Fruit fly (Drosophila melanogaster): Measurements from ENCODE around the gene CG15021.

The CG15021 gene

DNA sequence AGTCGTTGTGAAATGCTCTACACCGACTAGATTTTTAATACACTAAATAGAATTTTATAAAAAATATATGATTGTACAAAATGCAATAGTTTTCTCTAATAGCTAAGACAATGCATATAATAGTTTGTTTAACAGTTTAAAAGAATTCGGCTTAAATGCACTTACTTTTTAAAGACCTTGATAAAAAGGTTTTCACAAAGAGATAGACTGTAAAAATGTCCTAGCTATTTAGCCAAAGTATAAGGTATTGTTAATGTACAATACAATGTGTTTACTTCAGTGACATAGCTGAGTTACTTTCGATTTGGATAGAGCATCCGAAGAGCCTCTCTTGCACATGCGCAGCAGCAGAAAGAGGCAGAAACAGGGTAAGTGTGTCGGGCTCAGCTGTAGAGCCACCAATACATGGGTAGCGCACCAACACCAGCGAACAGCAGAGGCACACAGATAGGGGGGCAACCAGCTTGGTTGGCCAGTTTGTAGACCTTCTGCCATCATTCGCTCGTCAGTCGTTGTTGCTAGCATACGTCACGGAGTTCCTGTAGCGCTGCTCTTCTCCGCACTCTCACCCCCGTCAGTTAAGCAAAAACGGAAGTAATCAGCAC lies 29.8 kb upstream of the CG15021 start, which contains the start of gene TP53INP (continued):
- TF ChIP-seq Camta (GFP tag; optimal IDR thresholded peaks at IDR 0.05) (peak; percentile 60), CG6791 (GFP tag; IDR thresholded peaks at IDR 0.05; ENCODE audit: partially characterized antibody) (peak; percentile 41; the same call in 1 of the 3 replicates), CG12071 (GFP tag; optimal IDR thresholded peaks at IDR 0.05) (peak; percentile 57), slp2 (GFP tag; optimal IDR thresholded peaks at IDR 0.05) (peak; percentile 69), Mrtf (GFP tag; IDR thresholded peaks at IDR 0.05) (no peak; the same call in 2 of the 3 replicates), Dip3 (GFP tag; optimal IDR thresholded peaks at IDR 0.05) (peak; percentile 48), BEAF-32 (GFP tag; optimal IDR thresholded peaks at IDR 0.05) (no peak), amos (GFP tag; IDR thresholded peaks at IDR 0.05; ENCODE audit: partially characterized antibody) (no peak; the same call in 1 of the 2 replicates), lov (optimal IDR thresholded peaks at IDR 0.05) (no peak), lov (GFP tag; IDR thresholded peaks at IDR 0.05) (peak; percentile 39; the same call in 1 of the 3 replicates), sc (optimal IDR thresholded peaks at IDR 0.05) (no peak), sc (GFP tag; optimal IDR thresholded peaks at IDR 0.05) (peak; percentile 84), CG1024 (GFP tag; IDR thresholded peaks at IDR 0.05) (0 out of 2 replicates have a peak, but pooled peaks have one; percentile 15), tll (GFP tag; optimal IDR thresholded peaks at IDR 0.05) (peak in 1 of 2 experiments; percentile 23), gem (tag; optimal IDR thresholded peaks at IDR 0.05) (peak; percentile 96), CG6813 (GFP tag; optimal IDR thresholded peaks at IDR 0.05) (peak; percentile 82), Hand (GFP tag; optimal IDR thresholded peaks at IDR 0.05) (peak; percentile 87), tgo (GFP tag; IDR thresholded peaks at IDR 0.05) (peak; percentile 74), nmo (GFP tag; optimal IDR thresholded peaks at IDR 0.05) (peak; percentile 95), Aef1 (GFP tag; IDR thresholded peaks at IDR 0.05) (peak; percentile 52; the same call in 2 of the 3 replicates), corto (GFP tag; optimal IDR thresholded peaks at IDR 0.05) (peak; percentile 61), Hsf (GFP tag; optimal IDR thresholded peaks at IDR 0.05) (peak; percentile 86), CG30431 (GFP tag; optimal IDR thresholded peaks at IDR 0.05) (peak; percentile 72), Adf1 (GFP tag; IDR thresholded peaks at IDR 0.05) (peak; percentile 28; the same call in 1 of the 2 replicates), lbe (GFP tag; optimal IDR thresholded peaks at IDR 0.05) (peak; percentile 66), grau (tag; optimal IDR thresholded peaks at IDR 0.05) (peak; percentile 92), Hr78 (GFP tag; optimal IDR thresholded peaks at IDR 0.05) (peak in 1 of 2 experiments; percentile 68), CG32767 (GFP tag; IDR thresholded peaks at IDR 0.05) (peak; percentile 79), Optix (GFP tag; IDR thresholded peaks at IDR 0.05) (no peak), ham (GFP tag; IDR thresholded peaks at IDR 0.05) (no peak), salm (tag; optimal IDR thresholded peaks at IDR 0.05) (peak; percentile 87), CG18599 (GFP tag; optimal IDR thresholded peaks at IDR 0.05) (peak; percentile 92), disco-r (GFP tag; optimal IDR thresholded peaks at IDR 0.05) (peak; percentile 54), CG15479 (GFP tag; optimal IDR thresholded peaks at IDR 0.05) (peak; percentile 72), Atf3 (GFP tag; optimal IDR thresholded peaks at IDR 0.05) (peak; percentile 65), Ptx1 (GFP tag; IDR thresholded peaks at IDR 0.05) (peak; percentile 81), wdn (GFP tag; IDR thresholded peaks at IDR 0.05) (no peak), CG3281 (GFP tag; optimal IDR thresholded peaks at IDR 0.05) (peak; percentile 89), CG11696 (GFP tag; IDR thresholded peaks at IDR 0.05) (0 out of 2 replicates have a peak, but pooled peaks have one; percentile 21), CG8290 (GFP tag; optimal IDR thresholded peaks at IDR 0.05) (peak; percentile 65), CG8290 (tag; optimal IDR thresholded peaks at IDR 0.05) (peak; percentile 24 to 64), Taf1 (GFP tag; IDR thresholded peaks at IDR 0.05) (0 out of 2 replicates have a peak, but pooled peaks have one; percentile 25), lab (GFP tag; optimal IDR thresholded peaks at IDR 0.05) (peak; percentile 87), sisA (GFP tag; IDR thresholded peaks at IDR 0.05) (peak; percentile 77; the same call in 1 of the 2 replicates), Kr (GFP tag; optimal IDR thresholded peaks at IDR 0.05) (no peak), klu (GFP tag; IDR thresholded peaks at IDR 0.05) (peak; percentile 69; the same call in 1 of the 2 replicates), Hr39 (optimal IDR thresholded peaks at IDR 0.05) (no peak), maf-S (GFP tag; optimal IDR thresholded peaks at IDR 0.05) (peak; percentile 79), Neu2 (GFP tag; optimal IDR thresholded peaks at IDR 0.05; ENCODE audit: borderline replicate concordance) (peak; percentile 48), GATAe (GFP tag; conservative IDR thresholded peaks at IDR 0.05) (no peak)
